Worm (Caenorhabditis elegans) whole organism, L4/young adult: ENCODE data around the gene srsx-16.

Source experiments
- W03F9.2 ChIP-seq: fragments of 150-350 bp; optimal IDR thresholded peaks from 2 replicates; lab custom pipeline; 2014; ENCODE audit warnings: missing biosample characterization, missing genetic modification characterization
- dao-5 ChIP-seq: sonication (generic microtip); optimal IDR thresholded peaks from 2 replicates; lab custom pipeline; 2016; ENCODE audit warnings: missing genotype, missing genetic modification characterization, moderate library complexity, missing compliant biosample characterization
- him-1 ChIP-seq: sonication (generic microtip); optimal IDR thresholded peaks from 2 replicates; lab custom pipeline; 2016; ENCODE audit warnings: missing genotype, missing genetic modification reagents, missing genetic modification characterization, missing compliant biosample characterization

DNA sequence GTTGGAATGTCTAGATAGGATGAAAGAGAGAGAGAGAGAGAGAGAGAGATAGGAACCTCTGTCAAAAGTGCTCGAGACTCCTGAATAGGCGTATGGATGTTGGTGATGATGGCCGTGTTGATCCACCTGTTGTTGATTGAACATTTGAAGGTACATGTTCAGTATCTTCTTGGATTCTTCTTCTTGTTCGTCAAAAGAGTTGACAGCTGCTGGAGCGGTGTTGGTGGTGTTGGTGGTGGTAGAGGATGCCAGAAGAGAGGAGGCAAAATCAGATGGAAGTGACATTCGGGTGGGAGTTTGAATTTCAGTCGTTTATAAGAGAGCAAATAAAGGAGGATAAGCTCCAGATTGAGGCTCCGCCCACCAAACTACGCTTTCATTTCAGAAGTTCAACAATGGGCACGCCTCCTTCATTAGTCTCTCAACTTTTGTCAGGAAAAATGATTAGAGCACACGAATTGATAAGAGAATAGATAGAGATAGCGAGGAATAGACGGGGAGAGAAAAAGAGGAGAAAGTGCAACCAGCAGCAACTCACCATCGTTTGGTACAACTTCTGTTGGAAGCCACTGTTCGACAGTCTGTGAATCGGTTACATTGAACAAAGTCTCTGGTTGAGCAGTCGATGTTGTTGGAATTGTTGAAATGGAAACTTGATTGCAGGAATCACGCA, 33.4 kb upstream of the srsx-16 start:
- TF ChIP-seq W03F9.2 (no peak), him-1 (tag; lab: Kevin White, UChicago) (no peak), dao-5 (tag; lab: Kevin White, UChicago) (no peak)
